Worm (Caenorhabditis elegans) whole organism, midembryonic: ENCODE results near the gene C25G4.8.
A peak's percentile ranks its signal among the peaks of the same experiment; 100 is the strongest.

Source experiments
- T22C8.4 ChIP-seq: fragments of 200-800 bp; sonication (Bioruptor generic); IDR thresholded peaks from 2 replicates; pipeline ENCODE4 v1.3.6; 2022; ENCODE audit warnings: missing genetic modification characterization, missing compliant biosample characterization
- flt-1 ChIP-seq: fragments of 200-800 bp; sonication (Bioruptor generic); IDR thresholded peaks from 2 replicates; pipeline ENCODE4 v1.3.6; 2022; ENCODE audit warnings: missing genetic modification characterization, missing compliant biosample characterization
- klf-2 ChIP-seq: fragments of 200-800 bp; sonication (Bioruptor generic); conservative IDR thresholded peaks from 2 replicates; pipeline ENCODE4 v1.3.6; 2022; ENCODE audit warnings: missing genetic modification reagents, missing genetic modification characterization, missing compliant biosample characterization
- med-1 ChIP-seq: sonication (generic microtip); optimal IDR thresholded peaks from 2 replicates; lab custom pipeline; 2017; ENCODE audit warnings: missing genetic modification characterization, mild to moderate bottlenecking, missing compliant biosample characterization, antibody characterized with exemption, missing genetic modification reagents; ENCODE audit not compliant: insufficient read depth
- tab-1 ChIP-seq: fragments of 200-800 bp; sonication (Bioruptor generic); IDR thresholded peaks from 2 replicates; pipeline ENCODE4 v1.3.6; 2022; ENCODE audit warnings: missing genetic modification characterization, missing compliant biosample characterization
- ztf-29 ChIP-seq: fragments of 200-800 bp; sonication (Bioruptor generic); IDR thresholded peaks from 2 replicates; pipeline ENCODE4 v1.3.6; 2022; ENCODE audit warnings: missing genetic modification reagents, missing genetic modification characterization, missing compliant biosample characterization

- TF ChIP-seq med-1 = peak; percentile 23
- peak; percentile 53; the same call in 1 of the 2 replicates for TF ChIP-seq T22C8.4 (GFP tag; lab: Robert Waterston, UW)
- peak; percentile 52; the same call in 1 of the 2 replicates for TF ChIP-seq tab-1 (GFP tag; lab: Robert Waterston, UW)
- TF ChIP-seq ztf-29 (GFP tag; lab: Robert Waterston, UW) = no peak
- TF ChIP-seq flt-1 (GFP tag; lab: Robert Waterston, UW) = peak; percentile 66
- no peak for TF ChIP-seq klf-2
Observed at ce11 chrIV:12416629-12417404, 46.5 kb downstream of the C25G4.8 start.
